Worm (Caenorhabditis elegans): ENCODE measurements around the gene cyb-1.

- TF ChIP-seq blmp-1 (tag; optimal IDR thresholded peaks at IDR 0.05): no peak
- TF ChIP-seq unc-39 (tag; optimal IDR thresholded peaks at IDR 0.05): no peak
- TF ChIP-seq unc-62 (GFP tag; optimal IDR thresholded peaks at IDR 0.05): no peak
- no peak for TF ChIP-seq mab-5 (tag; optimal IDR thresholded peaks at IDR 0.05)
- no peak for TF ChIP-seq nhr-12 (tag; optimal IDR thresholded peaks at IDR 0.05)
Observed at ce11 chrIV:10778582-10778981, 43.6 kb downstream of the cyb-1 start.

Data from whole organism, mixed stage, embryonic.